Worm (Caenorhabditis elegans): Measurements from ENCODE around the gene tsp-3.

DNA sequence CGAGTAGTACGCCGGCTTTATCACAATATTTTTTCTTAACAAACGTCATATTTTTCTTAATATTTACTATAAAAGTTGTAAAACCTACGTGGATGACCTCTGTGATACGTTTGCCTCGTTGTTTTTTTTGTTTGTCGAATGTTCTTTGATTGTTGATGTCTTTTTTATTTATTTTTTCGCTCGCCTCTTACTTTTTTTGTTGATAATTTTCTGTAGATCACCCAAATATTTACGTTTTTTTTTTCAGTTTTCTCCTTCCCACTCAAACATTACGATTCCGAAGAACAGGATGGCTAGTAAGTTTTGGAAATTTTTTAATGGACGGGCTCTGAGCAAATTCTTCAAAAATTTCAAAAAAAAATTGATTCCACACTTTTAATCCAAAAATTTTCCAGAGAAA lies 47.9 kb downstream of the tsp-3 start:
- no peak for TF ChIP-seq nhr-23 (tag; optimal IDR thresholded peaks at IDR 0.05)
- TF ChIP-seq lsy-2 (tag; optimal IDR thresholded peaks at IDR 0.05), result no peak
- no peak for TF ChIP-seq mdl-1 (tag; optimal IDR thresholded peaks at IDR 0.05)
- no peak for TF ChIP-seq elt-1 (tag; optimal IDR thresholded peaks at IDR 0.05)
- TF ChIP-seq ceh-82 (tag; optimal IDR thresholded peaks at IDR 0.05), result no peak
- TF ChIP-seq nhr-12 (tag; optimal IDR thresholded peaks at IDR 0.05), result no peak
- no peak for TF ChIP-seq R02D3.7 (tag; optimal IDR thresholded peaks at IDR 0.05)
- no peak for TF ChIP-seq lin-11 (tag; optimal IDR thresholded peaks at IDR 0.05)
- TF ChIP-seq nhr-25 (tag; optimal IDR thresholded peaks at IDR 0.05), result no peak
